Fruit fly (Drosophila melanogaster) whole organism: Measurements from ENCODE around the gene Timp.

Experiments
- CG8478 ChIP-seq: fragments of >200 bp; optimal IDR thresholded peaks from 2 replicates; lab custom pipeline; 2018; ENCODE audit warnings: inconsistent platforms
- psq ChIP-seq: fragments of >200 bp; optimal IDR thresholded peaks from 2 replicates; lab custom pipeline; 2017
- usp ChIP-seq: fragments of >200 bp; optimal IDR thresholded peaks from 2 replicates; lab custom pipeline; 2017; ENCODE audit warnings: missing biosample characterization, missing genetic modification characterization, mixed read lengths

DNA sequence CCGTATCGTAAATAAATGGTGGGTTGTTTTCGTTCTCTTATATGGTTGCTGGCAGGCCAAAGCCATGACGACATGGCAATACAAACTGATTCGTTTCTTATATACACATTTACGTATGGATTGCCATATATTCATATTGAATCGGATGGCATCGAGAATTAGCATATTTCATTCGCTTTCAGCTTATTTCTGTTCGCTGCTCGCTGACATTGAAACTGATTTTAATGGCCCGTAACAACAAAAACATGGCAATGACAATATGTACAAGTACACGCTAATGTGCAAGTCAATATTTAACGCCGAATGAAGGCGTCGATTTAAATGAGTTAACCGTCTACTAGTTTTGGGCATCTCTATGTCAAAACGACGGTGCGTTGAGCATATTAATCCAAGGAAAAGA lies 26.8 kb downstream of the Timp start:
- TF ChIP-seq psq (lab: Kevin White, UChicago), result no peak
- TF ChIP-seq CG8478 (lab: Kevin White, UChicago), result no peak
- TF ChIP-seq usp (GFP tag; lab: Kevin White, UChicago), result no peak
